Fruit fly (Drosophila melanogaster) whole organism, embryonic: ENCODE data around the gene ND-30.

Experiments used
- Adf1 ChIP-seq: fragments of 200-800 bp; sonication (Bioruptor generic); IDR thresholded peaks from 2 replicates; pipeline ENCODE4 v1.3.6; 2022; ENCODE audit warnings: missing biosample characterization, missing genetic modification characterization
- Blimp-1 ChIP-seq: fragments of 200-800 bp; sonication (Bioruptor generic); optimal IDR thresholded peaks from 3 replicates; lab custom pipeline; 2018; ENCODE audit warnings: missing biosample characterization, missing genetic modification characterization, mild to moderate bottlenecking, moderate library complexity, missing genetic modification reagents
- Bteb2 ChIP-seq: fragments of 200-800 bp; sonication (Bioruptor generic); optimal IDR thresholded peaks from 2 replicates; lab custom pipeline; 2016; ENCODE audit warnings: missing biosample characterization, missing genetic modification characterization
- CG10543 ChIP-seq: fragments of 200-800 bp; sonication (Bioruptor generic); optimal IDR thresholded peaks from 3 replicates; lab custom pipeline; 2017; ENCODE audit warnings: missing biosample characterization, mild to moderate bottlenecking, missing genetic modification characterization, moderate library complexity
- CG11398 ChIP-seq: fragments of 200-800 bp; sonication (Bioruptor generic); optimal IDR thresholded peaks from 2 replicates; lab custom pipeline; 2016; ENCODE audit warnings: missing biosample characterization, missing genetic modification characterization
- CG13287 ChIP-seq: fragments of 200-800 bp; sonication (Bioruptor generic); IDR thresholded peaks from 2 replicates; pipeline ENCODE4 v1.3.6; 2022; ENCODE audit warnings: missing biosample characterization, missing genetic modification characterization; ENCODE audit not compliant: partially characterized antibody
- CG13624 ChIP-seq: fragments of 200-800 bp; sonication (Bioruptor generic); optimal IDR thresholded peaks from 2 replicates; lab custom pipeline; 2016; ENCODE audit warnings: missing biosample characterization, missing genetic modification characterization
- CG14014 ChIP-seq: fragments of 200-800 bp; sonication (Bioruptor generic); IDR thresholded peaks from 2 replicates; pipeline ENCODE4 v1.3.6; 2022; ENCODE audit warnings: missing biosample characterization, missing genetic modification characterization
- CG14050 ChIP-seq: fragments of 200-800 bp; sonication (Bioruptor generic); IDR thresholded peaks from 3 replicates; pipeline ENCODE4 v1.3.6; 2022; ENCODE audit warnings: missing biosample characterization, missing genetic modification characterization
- CG15269 ChIP-seq: fragments of 200-800 bp; sonication (Bioruptor generic); optimal IDR thresholded peaks from 2 replicates; lab custom pipeline; 2018; ENCODE audit warnings: missing biosample characterization, mild to moderate bottlenecking, missing genetic modification characterization, moderate library complexity
- CG17328 ChIP-seq: fragments of 200-800 bp; sonication (Bioruptor generic); IDR thresholded peaks from 2 replicates; pipeline ENCODE4 v1.3.6; 2022; ENCODE audit warnings: missing biosample characterization, missing genetic modification characterization
- CG2120 ChIP-seq: fragments of 200-800 bp; sonication (Bioruptor generic); optimal IDR thresholded peaks from 3 replicates; lab custom pipeline; 2016; ENCODE audit warnings: missing biosample characterization, missing genetic modification characterization
- CG2678 ChIP-seq: fragments of 200-800 bp; sonication (Bioruptor generic); optimal IDR thresholded peaks from 3 replicates; lab custom pipeline; 2019; ENCODE audit warnings: missing biosample characterization, mild to moderate bottlenecking, missing genetic modification characterization, moderate library complexity
- CG30431 ChIP-seq: fragments of 200-800 bp; sonication (Bioruptor generic); optimal IDR thresholded peaks from 2 replicates; lab custom pipeline; 2017; ENCODE audit warnings: missing biosample characterization, missing genetic modification characterization
- CG43689 ChIP-seq: fragments of 200-800 bp; sonication (Bioruptor generic); IDR thresholded peaks from 2 replicates; pipeline ENCODE4 v1.3.6; 2022; ENCODE audit warnings: missing biosample characterization, missing genetic modification characterization
- CG7745 ChIP-seq: fragments of 200-800 bp; sonication (Bioruptor generic); optimal IDR thresholded peaks from 2 replicates; lab custom pipeline; 2018; ENCODE audit warnings: missing biosample characterization, mild to moderate bottlenecking, missing genetic modification characterization, moderate library complexity
- CG7963 ChIP-seq: fragments of 200-800 bp; sonication (Bioruptor generic); IDR thresholded peaks from 3 replicates; pipeline ENCODE4 v1.3.6; 2022; ENCODE audit warnings: missing biosample characterization, missing genetic modification characterization; ENCODE audit not compliant: partially characterized antibody
- CG9932 ChIP-seq: fragments of 200-800 bp; sonication (Bioruptor generic); IDR thresholded peaks from 2 replicates; pipeline ENCODE4 v1.3.6; 2022; ENCODE audit warnings: missing biosample characterization, missing genetic modification characterization
- Camta ChIP-seq: fragments of 200-800 bp; sonication (Bioruptor generic); optimal IDR thresholded peaks from 2 replicates; lab custom pipeline; 2016; ENCODE audit warnings: missing biosample characterization, missing genetic modification characterization
- Doc3 ChIP-seq: fragments of 200-800 bp; sonication (Bioruptor generic); IDR thresholded peaks from 3 replicates; pipeline ENCODE4 v1.3.6; 2022; ENCODE audit warnings: missing biosample characterization, missing genetic modification characterization; ENCODE audit not compliant: partially characterized antibody
- Fer3 ChIP-seq: fragments of 200-800 bp; sonication (Bioruptor generic); optimal IDR thresholded peaks from 2 replicates; lab custom pipeline; 2018; ENCODE audit warnings: missing biosample characterization, mild to moderate bottlenecking, missing genetic modification characterization, moderate library complexity
- Hand ChIP-seq: fragments of 200-800 bp; sonication (Bioruptor generic); optimal IDR thresholded peaks from 2 replicates; lab custom pipeline; 2017; ENCODE audit warnings: mild to moderate bottlenecking, missing biosample characterization, missing genetic modification reagents, missing genetic modification characterization
- HmgD ChIP-seq: fragments of 200-800 bp; sonication (Bioruptor generic); optimal IDR thresholded peaks from 3 replicates; lab custom pipeline; 2016; ENCODE audit warnings: missing biosample characterization, missing genetic modification characterization
- Kr ChIP-seq: fragments of 200-800 bp; sonication (Bioruptor generic); optimal IDR thresholded peaks from 2 replicates; lab custom pipeline; 2017; ENCODE audit warnings: missing biosample characterization, mild to moderate bottlenecking, missing genetic modification characterization
- Lim3 ChIP-seq: fragments of 200-800 bp; sonication (Bioruptor generic); IDR thresholded peaks from 2 replicates; pipeline ENCODE4 v1.3.6; 2022; ENCODE audit warnings: missing biosample characterization, missing genetic modification characterization
- Max ChIP-seq: fragments of 200-800 bp; sonication (Bioruptor generic); optimal IDR thresholded peaks from 2 replicates; lab custom pipeline; 2016; ENCODE audit warnings: missing biosample characterization, mild to moderate bottlenecking, missing genetic modification characterization
- Mes4 ChIP-seq: fragments of 200-800 bp; sonication (Bioruptor generic); optimal IDR thresholded peaks from 2 replicates; lab custom pipeline; 2016; ENCODE audit warnings: missing biosample characterization, missing genetic modification characterization
- NC2α ChIP-seq: fragments of 200-800 bp; sonication (Bioruptor generic); optimal IDR thresholded peaks from 2 replicates; lab custom pipeline; 2016; ENCODE audit warnings: missing biosample characterization, missing genetic modification characterization
- Neu2 ChIP-seq: fragments of 200-800 bp; sonication (Bioruptor generic); optimal IDR thresholded peaks from 3 replicates; lab custom pipeline; 2016; ENCODE audit warnings: missing biosample characterization, missing genetic modification characterization, borderline replicate concordance
- Nf-YA ChIP-seq: fragments of 200-800 bp; sonication (Bioruptor generic); IDR thresholded peaks from 2 replicates; pipeline ENCODE4 v1.3.6; 2022; ENCODE audit warnings: missing biosample characterization, missing genetic modification characterization
- Oli ChIP-seq: fragments of 200-800 bp; sonication (Bioruptor generic); optimal IDR thresholded peaks from 2 replicates; lab custom pipeline; 2018; ENCODE audit warnings: missing biosample characterization, mild to moderate bottlenecking, missing genetic modification characterization, moderate library complexity
- Opbp ChIP-seq: fragments of 200-800 bp; sonication (Bioruptor generic); IDR thresholded peaks from 3 replicates; pipeline ENCODE4 v1.3.6; 2022; ENCODE audit warnings: missing biosample characterization, missing genetic modification characterization; ENCODE audit not compliant: partially characterized antibody
- Ssrp ChIP-seq: fragments of 200-800 bp; sonication (Bioruptor generic); optimal IDR thresholded peaks from 2 replicates; lab custom pipeline; 2018; ENCODE audit warnings: missing biosample characterization, mild to moderate bottlenecking, missing genetic modification characterization, moderate library complexity
- Xrp1 ChIP-seq: fragments of 200-800 bp; sonication (Bioruptor generic); IDR thresholded peaks from 2 replicates; pipeline ENCODE4 v1.3.6; 2022; ENCODE audit warnings: missing biosample characterization, missing genetic modification characterization
- al ChIP-seq: fragments of 200-800 bp; sonication (Bioruptor generic); IDR thresholded peaks from 2 replicates; pipeline ENCODE4 v1.3.6; 2022; ENCODE audit warnings: missing biosample characterization, missing genetic modification characterization
- bab2 ChIP-seq: fragments of 200-800 bp; sonication (Bioruptor generic); optimal IDR thresholded peaks from 2 replicates; lab custom pipeline; 2016; ENCODE audit warnings: missing biosample characterization, missing genetic modification characterization
- chm ChIP-seq: fragments of 200-800 bp; sonication (Bioruptor generic); IDR thresholded peaks from 2 replicates; pipeline ENCODE4 v1.3.6; 2022; ENCODE audit warnings: missing biosample characterization, missing genetic modification characterization
- esg ChIP-seq: fragments of 200-800 bp; sonication (Bioruptor generic); conservative IDR thresholded peaks from 2 replicates; pipeline ENCODE4 v1.3.6; 2022; ENCODE audit warnings: missing biosample characterization, missing genetic modification characterization
- gce ChIP-seq: fragments of 200-800 bp; sonication (Bioruptor generic); IDR thresholded peaks from 3 replicates; pipeline ENCODE4 v1.3.6; 2022; ENCODE audit warnings: missing biosample characterization, missing genetic modification characterization
- h ChIP-seq: fragments of >200 bp; optimal IDR thresholded peaks from 2 replicates; lab custom pipeline; 2017
- mld ChIP-seq: fragments of 200-800 bp; sonication (Bioruptor generic); IDR thresholded peaks from 3 replicates; pipeline ENCODE4 v1.3.6; 2022; ENCODE audit warnings: missing biosample characterization, missing genetic modification characterization; ENCODE audit not compliant: partially characterized antibody
- nau ChIP-seq: fragments of 200-800 bp; sonication (Bioruptor generic); optimal IDR thresholded peaks from 3 replicates; lab custom pipeline; 2017; ENCODE audit warnings: missing biosample characterization, mild to moderate bottlenecking, missing genetic modification characterization, missing genetic modification reagents
- odd ChIP-seq: fragments of 200-800 bp; sonication (Bioruptor generic); optimal IDR thresholded peaks from 2 replicates; lab custom pipeline; 2017; ENCODE audit warnings: missing biosample characterization, mild to moderate bottlenecking, missing genetic modification characterization
- pan ChIP-seq, 4 experiments: fragments of >200 bp in 3 of 4; fragments of 200-800 bp in 1 of 4; sonication (Bioruptor generic) in 1 of 4; optimal IDR thresholded peaks in 3 of 4; IDR thresholded peaks in 1 of 4; 2 replicates each; pipeline versions ENCODE4 v1.3.6 to Lab custom; 2017 to 2022; ENCODE audit warnings: missing biosample characterization in 2 of 4, missing genetic modification characterization in 2 of 4, mixed read lengths in 1 of 4
- shn ChIP-seq: fragments of 200-800 bp; sonication (Bioruptor generic); optimal IDR thresholded peaks from 3 replicates; lab custom pipeline; 2016; ENCODE audit warnings: missing biosample characterization, missing genetic modification characterization
- sim ChIP-seq: fragments of 200-800 bp; sonication (Bioruptor generic); IDR thresholded peaks from 2 replicates; pipeline ENCODE4 v1.3.6; 2022; ENCODE audit warnings: missing biosample characterization, missing genetic modification characterization
- sr ChIP-seq: fragments of 200-800 bp; sonication (Bioruptor generic); IDR thresholded peaks from 3 replicates; pipeline ENCODE4 v1.3.6; 2022; ENCODE audit warnings: missing biosample characterization, missing genetic modification characterization
- tio ChIP-seq: fragments of 200-800 bp; sonication (Bioruptor generic); optimal IDR thresholded peaks from 2 replicates; lab custom pipeline; 2017; ENCODE audit warnings: missing biosample characterization, missing genetic modification characterization, inconsistent platforms
- usp ChIP-seq: fragments of >200 bp; optimal IDR thresholded peaks from 2 replicates; lab custom pipeline; 2017; ENCODE audit warnings: missing biosample characterization, missing genetic modification characterization
- vnd ChIP-seq: fragments of 200-800 bp; sonication (Bioruptor generic); IDR thresholded peaks from 3 replicates; pipeline ENCODE4 v1.3.6; 2022; ENCODE audit warnings: missing biosample characterization, missing genetic modification characterization; ENCODE audit not compliant: partially characterized antibody
- vvl ChIP-seq: fragments of 200-800 bp; sonication (Bioruptor generic); IDR thresholded peaks from 2 replicates; pipeline ENCODE4 v1.3.6; 2022; ENCODE audit warnings: missing biosample characterization, missing genetic modification characterization

The ND-30 gene

dm6 chr3L:3179474-3179873 lies 20.1 kb upstream of the ND-30 start (continued):
- TF ChIP-seq sr (GFP tag; lab: Robert Waterston, UW) (peak; percentile 46; the same call in 1 of the 3 replicates), Fer3 (peak; percentile 89), HmgD (no peak), CG14050 (GFP tag; lab: Robert Waterston, UW) (peak; percentile 68), Oli (tag; lab: Kevin White, UChicago) (peak; percentile 87), Hand (peak; percentile 64), CG11398 (GFP tag; lab: Kevin White, UChicago) (peak; percentile 24), CG14014 (GFP tag; lab: Robert Waterston, UW) (peak; percentile 89), Doc3 (GFP tag; lab: Robert Waterston, UW) (no peak), nau (GFP tag; lab: Kevin White, UChicago) (no peak), CG30431 (GFP tag; lab: Kevin White, UChicago) (peak; percentile 76), gce (peak; percentile 85), Kr (no peak), Lim3 (0 out of 2 replicates have a peak, but pooled peaks have one; percentile 38), Ssrp (tag; lab: Kevin White, UChicago) (peak; percentile 75), vnd (GFP tag; lab: Robert Waterston, UW) (no peak), bab2 (peak; percentile 88), chm (peak; percentile 88), CG43689 (GFP tag; lab: Robert Waterston, UW) (no peak), sim (GFP tag; lab: Robert Waterston, UW) (peak; percentile 78), CG13287 (GFP tag; lab: Robert Waterston, UW) (no peak), Adf1 (GFP tag; lab: Robert Waterston, UW) (peak; percentile 41; the same call in 1 of the 2 replicates), Mes4 (GFP tag; lab: Kevin White, UChicago) (peak; percentile 60), CG9932 (GFP tag; lab: Robert Waterston, UW) (peak; percentile 70), mld (GFP tag; lab: Robert Waterston, UW) (no peak), CG17328 (GFP tag; lab: Robert Waterston, UW) (peak; percentile 89), CG13624 (GFP tag; lab: Kevin White, UChicago) (peak; percentile 78), Blimp-1 (peak; percentile 88), odd (no peak), esg (peak; percentile 71), CG7963 (GFP tag; lab: Robert Waterston, UW) (no peak), Nf-YA (GFP tag; lab: Robert Waterston, UW) (peak; percentile 72), Xrp1 (GFP tag; lab: Robert Waterston, UW) (peak; percentile 96), h (lab: Kevin White, UChicago) (no peak), CG7745 (tag; lab: Kevin White, UChicago) (no peak), Bteb2 (GFP tag; lab: Kevin White, UChicago) (peak; percentile 81), usp (GFP tag; lab: Kevin White, UChicago) (no peak), CG15269 (tag; lab: Kevin White, UChicago) (peak; percentile 91), al (GFP tag; lab: Robert Waterston, UW) (peak; percentile 76), CG2678 (peak; percentile 93), Max (peak; percentile 85), CG10543 (GFP tag; lab: Kevin White, UChicago) (peak; percentile 26), NC2α (peak; percentile 53), shn (GFP tag; lab: Kevin White, UChicago) (peak; percentile 43), pan (optimal IDR thresholded peaks at IDR 0.05; lab: Kevin White, UChicago) (no peak), pan (GFP tag; optimal IDR thresholded peaks at IDR 0.05 in 1 of 2, IDR thresholded peaks at IDR 0.05 in 1 of 2) (peak in 1 of 2 experiments; percentile 92), vvl (peak; percentile 94), Camta (GFP tag; lab: Kevin White, UChicago) (peak; percentile 82), Neu2 (GFP tag; lab: Kevin White, UChicago) (no peak), CG2120 (peak; percentile 87), Opbp (GFP tag; lab: Robert Waterston, UW) (no peak), tio (GFP tag; lab: Kevin White, UChicago) (no peak)
